Fruit fly (Drosophila melanogaster): ENCODE data around the gene RpS27.
A peak's percentile ranks its signal among the peaks of the same experiment; 100 is the strongest.

Gene RpS27

DNA sequence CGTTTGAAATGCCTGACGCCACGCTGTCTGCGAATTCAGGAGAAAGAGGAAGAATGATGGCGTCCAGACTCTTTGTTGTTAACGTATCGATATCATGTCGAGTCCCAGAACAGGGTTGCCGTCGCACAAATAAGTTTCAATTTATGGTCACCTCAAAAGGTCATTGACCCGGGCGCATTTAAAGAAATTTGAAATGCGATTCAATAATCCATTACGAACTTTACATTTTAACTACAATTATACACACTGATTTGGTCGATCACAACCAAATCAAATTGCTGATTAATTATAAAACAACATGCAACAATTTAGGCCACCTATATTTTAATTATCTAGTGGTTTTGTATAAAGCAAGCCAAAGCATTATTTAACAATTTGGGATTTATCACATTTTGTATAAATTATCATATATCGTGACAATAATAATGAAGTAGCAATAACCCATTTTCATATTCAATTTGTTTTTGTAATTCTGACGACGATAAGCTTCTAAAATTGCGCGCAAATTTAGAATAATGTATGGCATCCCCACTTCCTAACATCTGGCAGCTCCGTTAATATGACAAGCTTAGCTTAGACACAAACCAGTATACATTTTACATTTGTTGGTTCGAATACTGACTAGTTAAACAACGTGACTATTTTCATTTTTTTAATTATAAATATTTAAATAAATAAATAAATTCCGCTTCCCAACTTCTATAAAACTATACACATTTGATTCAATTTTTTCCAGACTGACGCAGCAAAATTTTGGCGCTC, 2.1 kb downstream of the RpS27 start, which contains the start of gene bam (continued):
- TF ChIP-seq ken (GFP tag; IDR thresholded peaks at IDR 0.05) (0 out of 3 replicates have a peak, but pooled peaks have one; percentile 37), CG8290 (GFP tag; optimal IDR thresholded peaks at IDR 0.05) (peak; percentile 43), CG8290 (tag; optimal IDR thresholded peaks at IDR 0.05) (no peak), CG42726 (GFP tag; IDR thresholded peaks at IDR 0.05; ENCODE audit: partially characterized antibody) (peak; percentile 56; the same call in 1 of the 2 replicates), Dek (tag; optimal IDR thresholded peaks at IDR 0.05) (peak; percentile 45), Opbp (GFP tag; IDR thresholded peaks at IDR 0.05; ENCODE audit: partially characterized antibody) (0 out of 3 replicates have a peak, but pooled peaks have one; percentile 31), Lhr (GFP tag; optimal IDR thresholded peaks at IDR 0.05) (peak; percentile 84), CG7271 (tag; optimal IDR thresholded peaks at IDR 0.05) (no peak), unc-4 (GFP tag; IDR thresholded peaks at IDR 0.05; ENCODE audit: partially characterized antibody) (0 out of 2 replicates have a peak, but pooled peaks have one; percentile 20), gsb-n (tag; optimal IDR thresholded peaks at IDR 0.05) (peak; percentile 10), Dref (GFP tag; IDR thresholded peaks at IDR 0.05) (0 out of 2 replicates have a peak, but pooled peaks have one; percentile 32), Myb (GFP tag; optimal IDR thresholded peaks at IDR 0.05) (peak; percentile 51), E2f2 (GFP tag; IDR thresholded peaks at IDR 0.05) (peak; percentile 97), Ets97D (GFP tag; optimal IDR thresholded peaks at IDR 0.05) (peak; percentile 69), CG2116 (GFP tag; optimal IDR thresholded peaks at IDR 0.05) (peak; percentile 36), CG17359 (tag; optimal IDR thresholded peaks at IDR 0.05) (no peak), amos (GFP tag; IDR thresholded peaks at IDR 0.05; ENCODE audit: partially characterized antibody) (peak; percentile 42), knrl (GFP tag; IDR thresholded peaks at IDR 0.05; ENCODE audit: partially characterized antibody) (peak; percentile 54; the same call in 2 of the 3 replicates), B-H2 (GFP tag; optimal IDR thresholded peaks at IDR 0.05) (peak; percentile 58), BEAF-32 (GFP tag; optimal IDR thresholded peaks at IDR 0.05) (peak; percentile 24), Nf-YC (tag; optimal IDR thresholded peaks at IDR 0.05) (peak; percentile 46), br (optimal IDR thresholded peaks at IDR 0.05) (no peak), run (tag; optimal IDR thresholded peaks at IDR 0.05) (no peak), Bgb (GFP tag; IDR thresholded peaks at IDR 0.05; ENCODE audit: partially characterized antibody) (peak; percentile 55; the same call in 1 of the 2 replicates), YL-1 (GFP tag; optimal IDR thresholded peaks at IDR 0.05) (peak; percentile 18), Gsc (GFP tag; IDR thresholded peaks at IDR 0.05) (no peak), Dp (GFP tag; optimal IDR thresholded peaks at IDR 0.05) (peak; percentile 97), CG8924 (tag; optimal IDR thresholded peaks at IDR 0.05) (peak; percentile 4), CG1603 (tag; optimal IDR thresholded peaks at IDR 0.05) (peak; percentile 57), trem (tag; optimal IDR thresholded peaks at IDR 0.05) (peak; percentile 71), pita (GFP tag; optimal IDR thresholded peaks at IDR 0.05) (peak; percentile 86), CG33213 (GFP tag; optimal IDR thresholded peaks at IDR 0.05) (peak; percentile 19), HmgZ (tag; optimal IDR thresholded peaks at IDR 0.05) (peak; percentile 67), CG12659 (GFP tag; optimal IDR thresholded peaks at IDR 0.05) (peak; percentile 37), Ssrp (tag; optimal IDR thresholded peaks at IDR 0.05) (peak; percentile 34), CG12391 (tag; optimal IDR thresholded peaks at IDR 0.05) (peak; percentile 33), en (GFP tag; optimal IDR thresholded peaks at IDR 0.05) (no peak), sd (tag; optimal IDR thresholded peaks at IDR 0.05) (peak; percentile 52), dpn (GFP tag; optimal IDR thresholded peaks at IDR 0.05) (peak in 1 of 2 experiments; percentile 24), sug (tag; optimal IDR thresholded peaks at IDR 0.05) (peak; percentile 46), CG15601 (tag; optimal IDR thresholded peaks at IDR 0.05) (peak; percentile 22), CG3847 (GFP tag; IDR thresholded peaks at IDR 0.05) (peak; percentile 80), stwl (tag; optimal IDR thresholded peaks at IDR 0.05) (peak; percentile 83), CG15696 (tag; optimal IDR thresholded peaks at IDR 0.05) (peak; percentile 7), CG13894 (tag; optimal IDR thresholded peaks at IDR 0.05) (peak; percentile 27), PHDP (tag; optimal IDR thresholded peaks at IDR 0.05) (peak; percentile 4), insv (GFP tag; optimal IDR thresholded peaks at IDR 0.05) (peak in 1 of 2 experiments; percentile 46)

All from whole organism, embryonic.